Worm (Caenorhabditis elegans): Measurements from ENCODE around the gene F42A8.1.

Gene F42A8.1

DNA sequence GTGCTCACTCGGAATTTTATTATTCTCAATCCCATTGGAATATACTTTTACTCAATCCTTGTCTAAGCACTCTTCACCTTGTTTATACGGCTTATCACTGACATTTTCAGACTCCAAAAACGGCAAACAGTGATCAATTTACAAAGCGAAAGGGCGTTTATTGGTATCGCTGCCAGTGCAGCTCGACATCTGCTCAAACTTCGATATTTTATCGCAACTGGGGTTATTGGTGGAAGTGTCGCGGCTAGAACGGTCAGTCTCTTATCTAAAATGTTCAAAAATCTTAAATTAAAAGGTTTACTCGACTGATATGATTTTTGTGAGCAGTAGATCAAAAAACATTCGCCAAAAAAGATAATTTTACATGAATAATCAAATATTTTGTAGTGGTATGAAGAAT lies 20.8 kb downstream of the F42A8.1 start:
- no peak for TF ChIP-seq vab-7 (GFP tag; IDR thresholded peaks at IDR 0.05)
- peak; percentile 78 for TF ChIP-seq pqm-1 (tag; optimal IDR thresholded peaks at IDR 0.05)
- no peak for TF ChIP-seq nhr-10 (tag; optimal IDR thresholded peaks at IDR 0.05)
- TF ChIP-seq daf-12 (tag; optimal IDR thresholded peaks at IDR 0.05) = no peak
- TF ChIP-seq lin-1 (GFP tag; IDR thresholded peaks at IDR 0.05) = no peak
- TF ChIP-seq dmd-6 (GFP tag; IDR thresholded peaks at IDR 0.05) = peak; percentile 77
- peak; percentile 81 for TF ChIP-seq hlh-11 (tag; optimal IDR thresholded peaks at IDR 0.05)
- TF ChIP-seq nhr-28 (tag; optimal IDR thresholded peaks at IDR 0.05) = peak; percentile 59
- no peak for TF ChIP-seq daf-16 (GFP tag; optimal IDR thresholded peaks at IDR 0.05)
- TF ChIP-seq daf-16 (tag; optimal IDR thresholded peaks at IDR 0.05) = peak; percentile 57
- 0 out of 2 replicates have a peak, but pooled peaks have one; percentile 16 for TF ChIP-seq php-3 (GFP tag; IDR thresholded peaks at IDR 0.05)

ce11 chrII:9324824-9325351 lies 21.5 kb downstream of the F42A8.1 start, which contains the start of gene eat-3:
eat-3 (plus strand) TSS chrII:9324874.
- peak; percentile 42 for TF ChIP-seq mep-1 (tag; optimal IDR thresholded peaks at IDR 0.05)
- peak; percentile 36 for TF ChIP-seq nhr-77 (tag; optimal IDR thresholded peaks at IDR 0.05)
- peak; percentile 24 for TF ChIP-seq mes-2 (tag; optimal IDR thresholded peaks at IDR 0.05; ENCODE audit: poor library complexity, severe bottlenecking)
- no peak for TF ChIP-seq zag-1 (tag; optimal IDR thresholded peaks at IDR 0.05)
- peak; percentile 56 for TF ChIP-seq dve-1 (tag; optimal IDR thresholded peaks at IDR 0.05; ENCODE audit: insufficient read depth)
- peak in 1 of 2 experiments; percentile 53 for TF ChIP-seq hif-1 (tag; optimal IDR thresholded peaks at IDR 0.05)
- TF ChIP-seq ceh-28 (tag; optimal IDR thresholded peaks at IDR 0.05) = no peak
- TF ChIP-seq gei-8 (GFP tag; optimal IDR thresholded peaks at IDR 0.05) = no peak
- TF ChIP-seq nhr-102 (tag; optimal IDR thresholded peaks at IDR 0.05) = no peak
- TF ChIP-seq nhr-6 (tag; optimal IDR thresholded peaks at IDR 0.05) = peak; percentile 34
- peak; percentile 70 for TF ChIP-seq aha-1 (tag)
- TF ChIP-seq unc-62 (GFP tag; optimal IDR thresholded peaks at IDR 0.05 in 1 of 2) = peak in 1 of 2 experiments; percentile 93
- TF ChIP-seq unc-62 (tag; optimal IDR thresholded peaks at IDR 0.05) = no peak
- no peak for TF ChIP-seq pqm-1 (tag; optimal IDR thresholded peaks at IDR 0.05)
- no peak for TF ChIP-seq sdz-12 (GFP tag; optimal IDR thresholded peaks at IDR 0.05)
- no peak for TF ChIP-seq zip-11 (GFP tag; IDR thresholded peaks at IDR 0.05)
- TF ChIP-seq egl-27 (tag; optimal IDR thresholded peaks at IDR 0.05) = no peak
- no peak for TF ChIP-seq nhr-25 (tag; optimal IDR thresholded peaks at IDR 0.05; ENCODE audit: borderline replicate concordance, insufficient read depth)
- TF ChIP-seq daf-16 (GFP tag; optimal IDR thresholded peaks at IDR 0.05) = no peak
- peak; percentile 23 for TF ChIP-seq daf-16 (tag; optimal IDR thresholded peaks at IDR 0.05)
- TF ChIP-seq nhr-28 (tag; optimal IDR thresholded peaks at IDR 0.05) = no peak
- no peak for TF ChIP-seq ZK337.2 (GFP tag; IDR thresholded peaks at IDR 0.05)
- TF ChIP-seq ctbp-1 (GFP tag; IDR thresholded peaks at IDR 0.05) = 0 out of 2 replicates have a peak, but pooled peaks have one; percentile 26
- no peak for TF ChIP-seq snpc-4 (tag; optimal IDR thresholded peaks at IDR 0.05)
- TF ChIP-seq lsy-2 (tag; optimal IDR thresholded peaks at IDR 0.05) = peak in 1 of 2 experiments; percentile 59
- no peak for TF ChIP-seq daf-12 (tag; optimal IDR thresholded peaks at IDR 0.05)
- TF ChIP-seq hlh-11 (tag; optimal IDR thresholded peaks at IDR 0.05) = peak; percentile 33
- no peak for TF ChIP-seq madf-5 (GFP tag; IDR thresholded peaks at IDR 0.05)
- TF ChIP-seq skn-1 (tag; optimal IDR thresholded peaks at IDR 0.05) = no peak
- TF ChIP-seq ceh-20 (GFP tag; IDR thresholded peaks at IDR 0.05) = no peak
- TF ChIP-seq ZK546.5 (tag; optimal IDR thresholded peaks at IDR 0.05) = no peak
- TF ChIP-seq jun-1 (tag; optimal IDR thresholded peaks at IDR 0.05) = no peak
- TF ChIP-seq mdl-1 (tag; optimal IDR thresholded peaks at IDR 0.05) = peak in 1 of 2 experiments; percentile 40

- TF ChIP-seq ztf-7 (tag; optimal IDR thresholded peaks at IDR 0.05) (no peak), egl-43 (GFP tag; IDR thresholded peaks at IDR 0.05) (no peak), duxl-1 (tag; optimal IDR thresholded peaks at IDR 0.05; ENCODE audit: poor library complexity) (no peak), dmd-8 (GFP tag; IDR thresholded peaks at IDR 0.05) (no peak), dve-1 (tag; optimal IDR thresholded peaks at IDR 0.05; ENCODE audit: insufficient read depth) (no peak), tra-1 (GFP tag; IDR thresholded peaks at IDR 0.05) (no peak), mxl-3 (GFP tag; optimal IDR thresholded peaks at IDR 0.05) (no peak), mdt-29 (GFP tag; IDR thresholded peaks at IDR 0.05) (no peak), aly-2 (tag; optimal IDR thresholded peaks at IDR 0.05) (no peak), dmd-9 (GFP tag; IDR thresholded peaks at IDR 0.05) (no peak), T20F7.1 (GFP tag; optimal IDR thresholded peaks at IDR 0.05) (no peak), vab-7 (GFP tag; IDR thresholded peaks at IDR 0.05) (no peak), madf-9 (GFP tag; conservative IDR thresholded peaks at IDR 0.05) (no peak), hlh-30 (tag; optimal IDR thresholded peaks at IDR 0.05; ENCODE audit: insufficient read depth) (no peak)
Measured at ce11 chrII:9323660-9324059, 22.7 kb downstream of the F42A8.1 start, which contains the start of gene egli-1. egli-1 (plus strand) TSS chrII:9323960.

All from whole organism, L4 larva.